Fruit fly (Drosophila melanogaster): Measurements from ENCODE around the gene ppl.

ppl gene

DNA sequence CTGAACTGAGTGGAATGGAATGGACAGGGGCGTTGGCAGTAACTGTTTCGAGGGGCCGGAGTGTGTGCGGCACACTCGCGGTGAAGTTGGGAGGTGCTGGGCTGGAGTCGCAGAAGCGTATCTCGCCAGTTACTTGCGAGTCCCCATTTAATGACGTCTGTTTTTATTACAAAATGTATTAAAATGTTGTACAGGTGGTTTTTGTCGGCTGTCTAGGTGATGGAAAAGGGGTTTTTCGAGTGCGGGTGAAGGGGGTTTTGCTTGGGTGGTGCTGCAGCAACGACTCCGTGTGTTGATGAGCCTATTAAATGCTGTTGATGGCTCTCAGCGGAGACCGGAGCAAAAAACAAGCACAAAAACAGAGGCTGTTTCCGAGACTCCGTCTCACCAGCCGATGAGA lies 29.9 kb downstream of the ppl start (continued):
- peak; percentile 49 for TF ChIP-seq ey (GFP tag; optimal IDR thresholded peaks at IDR 0.05)

dm6 chr3L:21243417-21243816 lies 37.9 kb downstream of the ppl start:
- TF ChIP-seq Myc (optimal IDR thresholded peaks at IDR 0.05) (no peak), tai (GFP tag; optimal IDR thresholded peaks at IDR 0.05) (no peak)

dm6 chr3L:21242958-21243357 lies 38.3 kb downstream of the ppl start:
- no peak for TF ChIP-seq Hnf4 (GFP tag; optimal IDR thresholded peaks at IDR 0.05)
- TF ChIP-seq Vsx2 (GFP tag; optimal IDR thresholded peaks at IDR 0.05; ENCODE audit: partially characterized antibody), result no peak
- TF ChIP-seq HLH106 (tag; optimal IDR thresholded peaks at IDR 0.05), result no peak
- no peak for TF ChIP-seq foxo (GFP tag; optimal IDR thresholded peaks at IDR 0.05)

DNA sequence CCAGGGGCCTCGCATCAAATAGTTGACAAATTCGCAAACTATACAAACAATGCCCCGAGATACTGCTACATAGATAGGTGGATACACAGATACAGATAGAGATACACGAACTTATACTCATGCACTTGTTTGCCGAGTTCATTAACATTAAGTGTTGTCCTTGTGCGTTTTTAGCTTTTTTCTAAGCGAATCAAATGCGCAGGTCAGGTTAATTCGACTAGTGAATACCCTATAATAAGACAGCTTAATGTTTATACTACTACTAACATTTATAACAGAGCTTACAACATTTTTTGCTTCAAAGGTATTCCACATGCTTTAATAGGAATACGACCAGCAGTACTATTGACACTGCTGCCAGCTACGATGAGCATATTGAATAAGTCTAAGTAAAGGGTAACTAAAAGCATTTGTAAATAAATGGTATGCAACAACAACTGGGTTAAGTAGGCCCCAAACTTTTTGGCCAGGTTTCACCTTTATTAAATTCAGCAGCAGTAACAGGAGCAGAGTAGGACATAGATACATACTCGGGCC lies 39.8 kb downstream of the ppl start:
- TF ChIP-seq Abd-B (GFP tag; optimal IDR thresholded peaks at IDR 0.05), result no peak

DNA sequence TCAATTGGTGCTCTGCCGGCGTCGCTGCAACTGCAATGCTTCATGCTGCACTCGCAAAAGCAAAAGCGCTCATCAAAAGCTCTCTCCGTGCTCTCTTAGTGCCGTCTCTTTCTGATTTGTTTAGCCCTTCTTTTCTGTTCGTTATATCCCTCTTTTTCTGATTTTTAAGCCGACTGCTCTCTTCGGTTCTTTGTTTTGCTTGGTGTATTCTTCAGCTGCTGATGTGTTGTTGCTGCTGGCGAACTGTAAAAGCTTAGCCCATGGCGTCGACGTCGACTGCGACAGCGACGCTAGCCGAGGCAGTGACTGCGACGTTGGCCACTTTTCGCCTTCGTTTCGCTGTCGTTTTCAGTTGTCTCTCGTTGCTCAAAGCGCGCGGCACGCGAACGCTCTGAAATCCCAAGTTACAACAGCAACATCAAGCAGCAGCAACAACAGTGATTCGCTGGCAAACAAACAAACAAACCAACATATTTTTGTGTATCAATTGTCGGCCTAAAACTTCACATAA lies 41.3 kb downstream of the ppl start:
- TF ChIP-seq Hnf4 (GFP tag; optimal IDR thresholded peaks at IDR 0.05) (no peak), Dfd (GFP tag; optimal IDR thresholded peaks at IDR 0.05) (no peak), CrebA (GFP tag; optimal IDR thresholded peaks at IDR 0.05; ENCODE audit: borderline replicate concordance) (peak; percentile 46), Hr83 (GFP tag; optimal IDR thresholded peaks at IDR 0.05; ENCODE audit: poor library complexity, severe bottlenecking) (no peak), Mio (GFP tag; optimal IDR thresholded peaks at IDR 0.05) (no peak), OdsH (GFP tag; optimal IDR thresholded peaks at IDR 0.05) (no peak), CG9705 (GFP tag; optimal IDR thresholded peaks at IDR 0.05) (no peak), tai (GFP tag; optimal IDR thresholded peaks at IDR 0.05) (no peak), Abd-B (GFP tag; optimal IDR thresholded peaks at IDR 0.05) (no peak), br (GFP tag; optimal IDR thresholded peaks at IDR 0.05) (peak; percentile 1), Vsx2 (GFP tag; optimal IDR thresholded peaks at IDR 0.05; ENCODE audit: partially characterized antibody) (no peak), N (GFP tag; optimal IDR thresholded peaks at IDR 0.05) (no peak), Hr78 (GFP tag; optimal IDR thresholded peaks at IDR 0.05) (no peak), fru (GFP tag; optimal IDR thresholded peaks at IDR 0.05) (no peak), ey (GFP tag; optimal IDR thresholded peaks at IDR 0.05) (no peak), rgr (GFP tag; optimal IDR thresholded peaks at IDR 0.05) (peak; percentile 10), lola (GFP tag; optimal IDR thresholded peaks at IDR 0.05) (no peak), HLH106 (tag; optimal IDR thresholded peaks at IDR 0.05) (no peak), dmrt93B (GFP tag; optimal IDR thresholded peaks at IDR 0.05) (no peak), sv (GFP tag; optimal IDR thresholded peaks at IDR 0.05) (no peak), woc (GFP tag; optimal IDR thresholded peaks at IDR 0.05) (no peak), Jra (GFP tag; optimal IDR thresholded peaks at IDR 0.05) (no peak), usp (GFP tag; optimal IDR thresholded peaks at IDR 0.05) (no peak), Rel (GFP tag; optimal IDR thresholded peaks at IDR 0.05) (no peak), Rel (tag; optimal IDR thresholded peaks at IDR 0.05) (peak; percentile 47), CG32264 (GFP tag; optimal IDR thresholded peaks at IDR 0.05) (no peak), pan (optimal IDR thresholded peaks at IDR 0.05) (no peak), foxo (GFP tag; optimal IDR thresholded peaks at IDR 0.05) (no peak), jim (GFP tag; optimal IDR thresholded peaks at IDR 0.05) (no peak), h (GFP tag; optimal IDR thresholded peaks at IDR 0.05) (peak; percentile 57), dsf (GFP tag; optimal IDR thresholded peaks at IDR 0.05; ENCODE audit: borderline replicate concordance) (no peak), dl (GFP tag; optimal IDR thresholded peaks at IDR 0.05; ENCODE audit: insufficient read depth in 1 of 2, partially characterized antibody in 2 of 2) (peak; percentile 58 to 70), psq (GFP tag; optimal IDR thresholded peaks at IDR 0.05) (peak; percentile 96), brk (GFP tag; optimal IDR thresholded peaks at IDR 0.05) (no peak), Myc (optimal IDR thresholded peaks at IDR 0.05) (no peak), Dif (GFP tag; optimal IDR thresholded peaks at IDR 0.05; ENCODE audit: partially characterized antibody) (peak; percentile 45), sage (GFP tag; optimal IDR thresholded peaks at IDR 0.05) (no peak), GATAd (GFP tag; optimal IDR thresholded peaks at IDR 0.05) (no peak), Sp1 (GFP tag; optimal IDR thresholded peaks at IDR 0.05) (peak; percentile 49)

All from whole organism, wandering third instar larva.